Worm (Caenorhabditis elegans): ENCODE results near the gene asg-2.
"Not testable (repeated sequence)": the region's sequence is repeated elsewhere in the genome, so short reads cannot be mapped to it uniquely, and the experiment has no call there.

asg-2 gene

ce11 chrX:6867707-6868106 is 26.6 kb downstream of the asg-2 start (continued):
- TF ChIP-seq B0035.1 (tag; optimal IDR thresholded peaks at IDR 0.05) = peak; percentile 85
- TF ChIP-seq hlh-26 (GFP tag; conservative IDR thresholded peaks at IDR 0.05) = no peak
- peak; percentile 84 for TF ChIP-seq T07F8.4 (tag; optimal IDR thresholded peaks at IDR 0.05)
- peak in 1 of 3 experiments; percentile 76 for TF ChIP-seq lin-35 (GFP tag; optimal IDR thresholded peaks at IDR 0.05)
- TF ChIP-seq hrde-1 (tag; optimal IDR thresholded peaks at IDR 0.05; ENCODE audit: borderline replicate concordance) = peak; percentile 82
- TF ChIP-seq egl-44 (GFP tag; IDR thresholded peaks at IDR 0.05) = peak; percentile 93
- peak; percentile 89 for TF ChIP-seq sptf-2 (GFP tag; optimal IDR thresholded peaks at IDR 0.05)
- peak; percentile 61 for TF ChIP-seq ets-4 (GFP tag; optimal IDR thresholded peaks at IDR 0.05)
- peak; percentile 76 for TF ChIP-seq ztf-18 (tag; optimal IDR thresholded peaks at IDR 0.05)
- TF ChIP-seq unc-62 (GFP tag; optimal IDR thresholded peaks at IDR 0.05) = no peak
- peak; percentile 89 for TF ChIP-seq B0261.1 (tag; optimal IDR thresholded peaks at IDR 0.05)
- peak; percentile 94 for TF ChIP-seq tbp1 (GFP tag; optimal IDR thresholded peaks at IDR 0.05)
- TF ChIP-seq Y95B8A.8 (GFP tag; IDR thresholded peaks at IDR 0.05) = peak; percentile 68; the same call in 1 of the 2 replicates

ce11 chrX:6868669-6869068 is 27.6 kb downstream of the asg-2 start, which contains the start of gene C53B7.6:
Gene C53B7.6 (minus strand): TSS chrX:6868769.
- TF ChIP-seq bed-2 (GFP tag; IDR thresholded peaks at IDR 0.05); dox-1 (GFP tag; IDR thresholded peaks at IDR 0.05); zfh-2 (GFP tag; conservative IDR thresholded peaks at IDR 0.05): not testable (repeated sequence)

ce11 chrX:6874723-6875122 is 33.7 kb downstream of the asg-2 start, which contains the start of gene F41C6.4:
Gene F41C6.4 (minus strand): TSS chrX:6874823.
- no peak for TF ChIP-seq sea-2 (GFP tag; IDR thresholded peaks at IDR 0.05)
- TF ChIP-seq bed-2 (GFP tag; IDR thresholded peaks at IDR 0.05) = no peak
- no peak for TF ChIP-seq nhr-80 (tag; optimal IDR thresholded peaks at IDR 0.05)
- no peak for TF ChIP-seq C17E4.6 (GFP tag; IDR thresholded peaks at IDR 0.05)
- TF ChIP-seq chd-7 (tag; optimal IDR thresholded peaks at IDR 0.05) = no peak
- no peak for TF ChIP-seq bed-1 (GFP tag; IDR thresholded peaks at IDR 0.05)
- TF ChIP-seq egl-44 (GFP tag; IDR thresholded peaks at IDR 0.05) = no peak
- TF ChIP-seq F57C9.4 (tag; optimal IDR thresholded peaks at IDR 0.05) = no peak
- TF ChIP-seq snpc-1.1 (tag; optimal IDR thresholded peaks at IDR 0.05; ENCODE audit: insufficient read depth) = no peak
- TF ChIP-seq sdz-38 (tag; optimal IDR thresholded peaks at IDR 0.05) = no peak
- TF ChIP-seq atf-7 (tag; optimal IDR thresholded peaks at IDR 0.05) = no peak
- no peak for TF ChIP-seq unc-62 (GFP tag; optimal IDR thresholded peaks at IDR 0.05)
- no peak for TF ChIP-seq ets-4 (GFP tag; optimal IDR thresholded peaks at IDR 0.05)
- TF ChIP-seq akir-1 (GFP tag; optimal IDR thresholded peaks at IDR 0.05) = no peak
- no peak for TF ChIP-seq lin-35 (GFP tag; optimal IDR thresholded peaks at IDR 0.05)
- TF ChIP-seq madf-8 (GFP tag; conservative IDR thresholded peaks at IDR 0.05) = no peak
- TF ChIP-seq attf-6 (GFP tag; IDR thresholded peaks at IDR 0.05) = no peak

- TF ChIP-seq ztf-3 (GFP tag; optimal IDR thresholded peaks at IDR 0.05) (no peak), ztf-26 (tag; optimal IDR thresholded peaks at IDR 0.05) (no peak), zfh-2 (GFP tag; conservative IDR thresholded peaks at IDR 0.05) (peak; percentile 63), sdz-38 (tag; optimal IDR thresholded peaks at IDR 0.05) (no peak), madf-10 (tag; optimal IDR thresholded peaks at IDR 0.05) (no peak), egrh-3 (GFP tag; IDR thresholded peaks at IDR 0.05) (peak; percentile 24; the same call in 1 of the 2 replicates), C06A6.2 (GFP tag; conservative IDR thresholded peaks at IDR 0.05) (no peak), lsy-27 (tag; optimal IDR thresholded peaks at IDR 0.05; ENCODE audit: borderline replicate concordance, insufficient read depth) (no peak), ceh-100 (GFP tag; IDR thresholded peaks at IDR 0.05) (no peak), nfyb-1 (GFP tag; IDR thresholded peaks at IDR 0.05) (0 out of 2 replicates have a peak, but pooled peaks have one; percentile 31)
Measured at ce11 chrX:6875273-6875672, 34.2 kb downstream of the asg-2 start.

All from whole organism, young adult.